Fruit fly (Drosophila melanogaster) S2 (cell line): ENCODE data around the gene dock.

Source experiments
- CG8478 ChIP-seq: fragments of >200 bp; optimal IDR thresholded peaks from 2 replicates; lab custom pipeline; 2018
- CTCF ChIP-seq, 2 experiments: fragments of >200 bp; optimal IDR thresholded peaks; 2 replicates each; lab custom pipeline; 2018

DNA sequence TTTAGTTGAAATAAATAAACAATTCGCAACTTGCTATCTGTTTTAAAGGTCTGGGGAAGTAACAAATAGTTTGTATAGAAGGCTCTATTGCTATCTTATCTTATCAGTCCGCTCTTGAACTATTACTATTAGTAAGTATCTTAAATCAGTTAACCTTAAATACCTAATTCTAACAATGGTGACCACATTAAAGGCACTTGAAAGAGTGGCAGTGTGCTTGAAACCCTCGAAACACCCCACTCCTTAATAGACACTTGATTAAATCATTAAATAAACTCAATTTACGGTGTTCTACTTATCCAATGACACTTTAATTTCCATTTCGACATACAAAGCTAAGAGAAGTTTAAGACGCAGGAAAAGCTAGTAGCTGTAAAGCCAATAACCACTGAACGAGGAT lies 13.0 kb downstream of the dock start:
- TF ChIP-seq CG8478 (no peak), CTCF (optimal IDR thresholded peaks at IDR 0.05; lab: Kevin White, UChicago) (no peak)
